Worm (Caenorhabditis elegans): ENCODE data around the gene srh-24.

- TF ChIP-seq dao-5 (tag; optimal IDR thresholded peaks at IDR 0.05): no peak
- no peak for TF ChIP-seq him-1 (tag; optimal IDR thresholded peaks at IDR 0.05)
These were observed 26.0 kb upstream of the srh-24 start for ce11 chrV:13986823-13987222.

All from whole organism, L4/young adult.